Worm (Caenorhabditis elegans) whole organism, L3 larva: ENCODE data around the gene ltah-1.1.

Source experiments
- ZK546.5 ChIP-seq: sonication (generic microtip); optimal IDR thresholded peaks from 2 replicates; lab custom pipeline; 2017; ENCODE audit warnings: missing biosample characterization, missing genetic modification characterization
- aly-2 ChIP-seq: fragments of 150-350 bp; optimal IDR thresholded peaks from 2 replicates; lab custom pipeline; 2014; ENCODE audit warnings: missing biosample characterization, missing genetic modification characterization
- ceh-16 ChIP-seq: sonication (generic microtip); optimal IDR thresholded peaks from 2 replicates; lab custom pipeline; 2017; ENCODE audit warnings: missing biosample characterization, missing genetic modification characterization
- ceh-28 ChIP-seq: fragments of 150-350 bp; optimal IDR thresholded peaks from 2 replicates; lab custom pipeline; 2014; ENCODE audit warnings: missing biosample characterization, missing genetic modification reagents, missing genetic modification characterization
- ceh-82 ChIP-seq: fragments of 150-350 bp; optimal IDR thresholded peaks from 2 replicates; lab custom pipeline; 2014; ENCODE audit warnings: missing biosample characterization, missing genetic modification characterization
- daf-12 ChIP-seq: fragments of 150-350 bp; optimal IDR thresholded peaks from 2 replicates; lab custom pipeline; 2014; ENCODE audit warnings: missing biosample characterization, missing genetic modification reagents, missing genetic modification characterization
- egl-27 ChIP-seq: sonication (generic microtip); optimal IDR thresholded peaks from 4 replicates; lab custom pipeline; 2017; ENCODE audit warnings: missing biosample characterization, missing genetic modification reagents, missing genetic modification characterization
- elt-1 ChIP-seq: fragments of 150-350 bp; optimal IDR thresholded peaks from 2 replicates; lab custom pipeline; 2014; ENCODE audit warnings: missing biosample characterization, missing genetic modification characterization
- elt-2 ChIP-seq: sonication (generic microtip); optimal IDR thresholded peaks from 2 replicates; lab custom pipeline; 2016; ENCODE audit warnings: missing genetic modification reagents, mild to moderate bottlenecking, missing genetic modification characterization, missing compliant biosample characterization
- elt-3 ChIP-seq, 3 experiments: fragments of 150-350 bp in 1 of 3; sonication (generic microtip) in 2 of 3; optimal IDR thresholded peaks; 2 replicates in 2 of 3; 4 replicates in 1 of 3; lab custom pipeline; 2014 to 2017; ENCODE audit warnings: missing biosample characterization in 3 of 3, missing genetic modification characterization in 3 of 3
- eor-1 ChIP-seq, 2 experiments: fragments of 150-350 bp; optimal IDR thresholded peaks; 2 replicates each; lab custom pipeline; 2014 to 2018; ENCODE audit warnings: missing biosample characterization in 2 of 2, missing genetic modification characterization in 2 of 2
- fkh-2 ChIP-seq: fragments of 150-350 bp; optimal IDR thresholded peaks from 2 replicates; lab custom pipeline; 2014; ENCODE audit warnings: missing biosample characterization, missing genetic modification reagents, missing genetic modification characterization
- fos-1 ChIP-seq: fragments of 150-350 bp; optimal IDR thresholded peaks from 2 replicates; lab custom pipeline; 2014; ENCODE audit warnings: missing biosample characterization, missing genetic modification characterization
- hmg-11 ChIP-seq: sonication (generic microtip); optimal IDR thresholded peaks from 2 replicates; lab custom pipeline; 2016; ENCODE audit warnings: missing genetic modification characterization, missing compliant biosample characterization
- jun-1 ChIP-seq: fragments of 150-350 bp; optimal IDR thresholded peaks from 2 replicates; lab custom pipeline; 2014; ENCODE audit warnings: missing biosample characterization, missing genetic modification reagents, missing genetic modification characterization
- lin-15B ChIP-seq: fragments of 150-350 bp; optimal IDR thresholded peaks from 2 replicates; lab custom pipeline; 2014; ENCODE audit warnings: missing biosample characterization, missing genetic modification characterization
- lin-39 ChIP-seq: fragments of 150-350 bp; optimal IDR thresholded peaks from 2 replicates; lab custom pipeline; 2018; ENCODE audit warnings: missing biosample characterization, missing genetic modification reagents, missing genetic modification characterization
- lsy-12 ChIP-seq: sonication (generic microtip); optimal IDR thresholded peaks from 2 replicates; lab custom pipeline; 2016; ENCODE audit warnings: mild to moderate bottlenecking, missing genetic modification characterization, missing compliant biosample characterization
- mdl-1 ChIP-seq: fragments of 150-350 bp; optimal IDR thresholded peaks from 2 replicates; lab custom pipeline; 2014; ENCODE audit warnings: missing biosample characterization, missing genetic modification characterization
- mml-1 ChIP-seq: fragments of 150-350 bp; sonication (generic microtip); optimal IDR thresholded peaks from 3 replicates; lab custom pipeline; 2014; ENCODE audit warnings: missing biosample characterization, missing genetic modification characterization
- nfya-1 ChIP-seq: sonication (generic microtip); optimal IDR thresholded peaks from 2 replicates; lab custom pipeline; 2017; ENCODE audit warnings: missing genetic modification characterization, mild to moderate bottlenecking, missing compliant biosample characterization, antibody characterized with exemption, moderate library complexity; ENCODE audit not compliant: insufficient read depth
- nhr-25 ChIP-seq: sonication (generic microtip); optimal IDR thresholded peaks from 2 replicates; lab custom pipeline; 2017; ENCODE audit warnings: missing biosample characterization, missing genetic modification characterization
- nhr-28 ChIP-seq: fragments of 150-350 bp; optimal IDR thresholded peaks from 2 replicates; lab custom pipeline; 2014; ENCODE audit warnings: missing biosample characterization, missing genetic modification characterization
- pha-4 ChIP-seq: fragments of 150-350 bp; optimal IDR thresholded peaks from 2 replicates; lab custom pipeline; 2014; ENCODE audit warnings: missing biosample characterization, missing genetic modification reagents, missing genetic modification characterization
- pqm-1 ChIP-seq: fragments of 150-350 bp; optimal IDR thresholded peaks from 2 replicates; lab custom pipeline; 2017; ENCODE audit warnings: missing biosample characterization, missing genetic modification characterization, inconsistent platforms
- sea-2 ChIP-seq: fragments of 150-350 bp; sonication (generic microtip); optimal IDR thresholded peaks from 4 replicates; lab custom pipeline; 2014; ENCODE audit warnings: missing biosample characterization, missing genetic modification reagents, missing genetic modification characterization
- skn-1 ChIP-seq: fragments of 150-350 bp; optimal IDR thresholded peaks from 2 replicates; lab custom pipeline; 2014; ENCODE audit warnings: missing biosample characterization, missing genetic modification characterization
- unc-62 ChIP-seq: fragments of 150-350 bp; sonication (generic microtip); optimal IDR thresholded peaks from 4 replicates; lab custom pipeline; 2014; ENCODE audit warnings: missing biosample characterization, missing genetic modification reagents, missing genetic modification characterization
- zag-1 ChIP-seq: fragments of 150-350 bp; optimal IDR thresholded peaks from 2 replicates; lab custom pipeline; 2014; ENCODE audit warnings: missing biosample characterization, missing genetic modification characterization
- ztf-11 ChIP-seq: fragments of 150-350 bp; optimal IDR thresholded peaks from 2 replicates; lab custom pipeline; 2014; ENCODE audit warnings: missing biosample characterization, missing genetic modification characterization

The ltah-1.1 gene

ce11 chrIV:12282157-12282789 lies 2.9 kb downstream of the ltah-1.1 start, which contains the start of the genes C42C1.12 and C42C1.19:
C42C1.12 (minus strand) TSS chrIV:12282207.
C42C1.19 (plus strand) TSS chrIV:12282739.
- peak; percentile 33 for TF ChIP-seq lin-15B
- peak; percentile 57 for TF ChIP-seq hmg-11
- TF ChIP-seq ceh-16: no peak
- peak; percentile 49 for TF ChIP-seq pha-4 (tag; lab: Kevin White, UChicago)
- no peak for TF ChIP-seq mdl-1 (tag; lab: Kevin White, UChicago)
- peak; percentile 14 for TF ChIP-seq elt-2 (tag; lab: Kevin White, UChicago)

- no peak for TF ChIP-seq hmg-11
- TF ChIP-seq ztf-11 (tag; lab: Kevin White, UChicago): no peak
- TF ChIP-seq skn-1 (tag; lab: Kevin White, UChicago): no peak
These were observed 3.5 kb downstream of the ltah-1.1 start, which contains the start of gene hpo-12 for ce11 chrIV:12282873-12283272. hpo-12 (plus strand) TSS chrIV:12283173.

DNA sequence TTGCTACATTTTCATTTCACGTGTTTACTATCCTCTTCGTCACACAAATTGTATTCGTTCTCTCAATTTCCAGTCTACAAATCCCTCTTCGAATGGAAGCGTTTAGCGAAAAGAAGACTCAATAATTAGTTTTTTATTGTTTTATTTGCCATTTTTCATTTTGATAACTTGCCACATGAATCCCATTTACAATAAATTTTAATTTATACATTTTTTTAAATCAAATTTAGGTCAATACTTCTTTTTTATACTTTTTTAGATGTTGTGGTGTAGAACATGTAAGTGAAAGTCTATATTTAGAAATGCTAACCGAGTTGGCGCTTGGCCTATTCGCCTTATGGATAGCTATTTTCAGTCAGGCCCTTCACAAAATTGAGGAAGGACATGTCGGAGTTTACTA lies 8.2 kb downstream of the ltah-1.1 start, which contains the start of gene erl-1:
Gene erl-1, plus strand, starts transcription at position 301 of the 400 bp plus-strand sequence.
- TF ChIP-seq ceh-82 (tag; lab: Kevin White, UChicago) (no peak), elt-3 (tag; optimal IDR thresholded peaks at IDR 0.05; lab: Kevin White, UChicago) (no peak), hmg-11 (no peak), lsy-12 (tag; lab: Kevin White, UChicago) (no peak), nhr-25 (no peak), zag-1 (no peak), ZK546.5 (tag; lab: Kevin White, UChicago) (no peak), egl-27 (tag; lab: Kevin White, UChicago) (no peak), fos-1 (no peak), fkh-2 (tag; lab: Kevin White, UChicago) (no peak), jun-1 (tag; lab: Kevin White, UChicago) (no peak), mml-1 (no peak), skn-1 (tag; lab: Kevin White, UChicago) (no peak), ceh-28 (tag; lab: Kevin White, UChicago) (no peak), pqm-1 (no peak)

DNA sequence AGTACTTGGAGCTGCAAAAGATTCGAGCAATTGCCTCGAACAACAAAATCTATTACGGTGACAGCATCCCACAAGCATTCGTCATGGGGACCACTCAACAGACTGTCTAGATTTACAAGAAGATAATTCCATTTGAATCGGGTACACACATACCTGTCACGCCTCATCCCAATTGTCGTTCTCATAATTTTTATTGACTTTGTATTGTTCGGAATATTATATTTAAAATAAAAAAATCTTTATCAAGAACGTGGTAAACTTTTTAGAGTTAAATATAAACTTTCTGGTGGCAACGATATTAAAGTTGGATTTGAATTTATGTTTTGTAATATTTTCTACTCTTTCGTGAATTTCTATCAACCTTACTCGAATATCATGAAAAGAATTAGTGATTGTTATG lies 9.7 kb downstream of the ltah-1.1 start, which contains the start of gene C42C1.9:
Gene C42C1.9, plus strand, starts transcription at position 301 of the 400 bp plus-strand sequence.
- no peak for TF ChIP-seq eor-1 (tag; optimal IDR thresholded peaks at IDR 0.05; lab: Kevin White, UChicago)
- no peak for TF ChIP-seq nhr-28
- no peak for TF ChIP-seq mdl-1 (tag; lab: Kevin White, UChicago)
- TF ChIP-seq fos-1: no peak
- no peak for TF ChIP-seq nhr-25
- TF ChIP-seq, all 47 proteins: peak for 0

DNA sequence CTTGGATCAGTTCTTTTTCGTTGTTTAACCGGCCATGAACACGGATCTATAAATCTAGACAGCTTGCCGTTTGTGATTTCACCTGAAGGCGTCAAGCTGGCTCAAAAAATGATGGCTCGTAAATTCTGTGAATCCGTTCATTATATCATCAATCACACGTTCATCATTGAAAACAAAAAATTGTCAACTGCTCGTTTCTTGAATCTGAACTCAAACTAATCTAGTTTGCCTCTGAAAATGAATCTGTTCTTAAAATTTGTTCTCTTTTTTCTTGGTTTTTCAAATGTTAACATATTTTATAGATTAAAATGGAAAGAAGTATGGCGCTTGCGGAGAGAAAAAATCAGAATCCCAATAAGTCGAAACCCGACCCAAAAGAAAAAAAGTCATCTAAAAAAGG lies 11.3 kb downstream of the ltah-1.1 start, which contains the start of gene C42C1.8:
Gene C42C1.8, plus strand, starts transcription at position 301 of the 400 bp plus-strand sequence.
- TF ChIP-seq nfya-1 (no peak), nhr-28 (no peak), daf-12 (tag; lab: Kevin White, UChicago) (no peak), ceh-28 (tag; lab: Kevin White, UChicago) (no peak), aly-2 (tag; lab: Kevin White, UChicago) (no peak), unc-62 (GFP tag; lab: Kevin White, UChicago) (no peak), hmg-11 (no peak), skn-1 (tag; lab: Kevin White, UChicago) (no peak), elt-1 (no peak), sea-2 (GFP tag; lab: Kevin White, UChicago) (no peak), lin-39 (tag; lab: Kevin White, UChicago) (no peak)

- TF ChIP-seq lsy-12 (tag; lab: Kevin White, UChicago): no peak
- no peak for TF ChIP-seq lin-39 (tag; lab: Kevin White, UChicago)
- TF ChIP-seq pha-4 (tag; lab: Kevin White, UChicago): no peak
These were observed 21.7 kb downstream of the ltah-1.1 start, which contains the start of gene oac-59 for ce11 chrIV:12301161-12301560. oac-59 (minus strand) TSS chrIV:12301261.
